Fruit fly (Drosophila melanogaster) whole organism, wandering third instar larva: ENCODE data around the gene CG12643.

Experiments
- Abd-B ChIP-seq: fragments of >200 bp; optimal IDR thresholded peaks from 2 replicates; lab custom pipeline; 2017; ENCODE audit warnings: missing biosample characterization, missing genetic modification characterization
- CG9705 ChIP-seq: fragments of 200-800 bp; sonication (Bioruptor generic); optimal IDR thresholded peaks from 2 replicates; lab custom pipeline; 2018; ENCODE audit warnings: missing biosample characterization, mild to moderate bottlenecking, missing genetic modification characterization
- Dif ChIP-seq: fragments of 200-275, 200-300 bp; sonication (Bioruptor generic); optimal IDR thresholded peaks from 2 replicates; lab custom pipeline; 2018; ENCODE audit warnings: missing biosample characterization, missing genetic modification characterization; ENCODE audit not compliant: partially characterized antibody
- GATAd ChIP-seq: sonication (Bioruptor generic); optimal IDR thresholded peaks from 2 replicates; lab custom pipeline; 2016; ENCODE audit warnings: missing biosample characterization, missing genetic modification characterization
- HLH106 ChIP-seq: fragments of 200-800 bp; optimal IDR thresholded peaks from 3 replicates; lab custom pipeline; 2019; ENCODE audit warnings: missing biosample characterization, mild to moderate bottlenecking, missing genetic modification characterization, moderate library complexity
- Hnf4 ChIP-seq: fragments of 200-800 bp; sonication (Bioruptor generic); optimal IDR thresholded peaks from 2 replicates; lab custom pipeline; 2016; ENCODE audit warnings: missing biosample characterization, mild to moderate bottlenecking, missing genetic modification characterization
- Hr78 ChIP-seq: fragments of >200 bp; optimal IDR thresholded peaks from 2 replicates; lab custom pipeline; 2017; ENCODE audit warnings: missing biosample characterization, missing genetic modification characterization
- Hr83 ChIP-seq: fragments of 200-300 bp; sonication (Bioruptor generic); optimal IDR thresholded peaks from 2 replicates; lab custom pipeline; 2016; ENCODE audit warnings: missing biosample characterization, mild to moderate bottlenecking, missing genetic modification characterization, moderate library complexity; ENCODE audit not compliant: poor library complexity, severe bottlenecking
- Jra ChIP-seq: sonication (Bioruptor generic); optimal IDR thresholded peaks from 2 replicates; lab custom pipeline; 2016; ENCODE audit warnings: missing biosample characterization, missing genetic modification characterization
- Mio ChIP-seq: sonication (Bioruptor generic); optimal IDR thresholded peaks from 2 replicates; lab custom pipeline; 2016; ENCODE audit warnings: missing biosample characterization, missing genetic modification characterization
- Myc ChIP-seq: fragments of >200 bp; optimal IDR thresholded peaks from 2 replicates; lab custom pipeline; 2017
- N ChIP-seq: fragments of >200 bp; optimal IDR thresholded peaks from 2 replicates; lab custom pipeline; 2018; ENCODE audit warnings: missing biosample characterization, missing external identifiers, missing genetic modification characterization
- OdsH ChIP-seq: fragments of 200-800 bp; sonication (Bioruptor generic); optimal IDR thresholded peaks from 2 replicates; lab custom pipeline; 2016; ENCODE audit warnings: missing biosample characterization, mild to moderate bottlenecking, missing genetic modification characterization
- Rel ChIP-seq, 2 experiments: fragments of 200-800 bp; sonication (Bioruptor generic) in 1 of 2; optimal IDR thresholded peaks; 2 replicates in 1 of 2; 3 replicates in 1 of 2; lab custom pipeline; 2016 to 2019; ENCODE audit warnings: mild to moderate bottlenecking in 2 of 2, missing biosample characterization in 2 of 2, missing genetic modification characterization in 2 of 2, moderate library complexity in 1 of 2
- br ChIP-seq: fragments of 200-800 bp; sonication (Bioruptor generic); optimal IDR thresholded peaks from 2 replicates; lab custom pipeline; 2016; ENCODE audit warnings: missing biosample characterization, missing genetic modification characterization
- brk ChIP-seq: fragments of 200-800 bp; sonication (Bioruptor generic); optimal IDR thresholded peaks from 2 replicates; lab custom pipeline; 2016; ENCODE audit warnings: missing biosample characterization, mild to moderate bottlenecking, missing genetic modification characterization
- dl ChIP-seq, 2 experiments: fragments of 175-275, 200-275 bp in 1 of 2; fragments of 200-275 bp in 1 of 2; sonication (Bioruptor generic); optimal IDR thresholded peaks; lab custom pipeline; 2018; ENCODE audit warnings: mild to moderate bottlenecking in 2 of 2, missing biosample characterization in 2 of 2, missing genetic modification characterization in 2 of 2, moderate library complexity in 2 of 2; ENCODE audit not compliant: partially characterized antibody in 2 of 2, insufficient read depth in 1 of 2
- dmrt93B ChIP-seq: fragments of 200-800 bp; sonication (Bioruptor generic); optimal IDR thresholded peaks from 2 replicates; lab custom pipeline; 2018; ENCODE audit warnings: missing biosample characterization, mild to moderate bottlenecking, missing genetic modification characterization
- ey ChIP-seq: fragments of 200-800 bp; sonication (Bioruptor generic); optimal IDR thresholded peaks from 2 replicates; lab custom pipeline; 2016; ENCODE audit warnings: missing biosample characterization, missing genetic modification characterization
- foxo ChIP-seq, 2 experiments: fragments of 200-800 bp; sonication (Bioruptor generic); optimal IDR thresholded peaks; 2 replicates in 1 of 2; 3 replicates in 1 of 2; lab custom pipeline; 2016 to 2017; ENCODE audit warnings: missing biosample characterization in 2 of 2, missing genetic modification characterization in 2 of 2
- fru ChIP-seq: fragments of 200-800 bp; sonication (Bioruptor generic); optimal IDR thresholded peaks from 3 replicates; lab custom pipeline; 2016; ENCODE audit warnings: missing biosample characterization, mild to moderate bottlenecking, missing genetic modification characterization
- h ChIP-seq: fragments of 200-800 bp; sonication (Bioruptor generic); optimal IDR thresholded peaks from 3 replicates; lab custom pipeline; 2016; ENCODE audit warnings: missing biosample characterization, mild to moderate bottlenecking, missing genetic modification characterization
- jim ChIP-seq: fragments of 175-275, 200-325 bp; sonication (Bioruptor generic); optimal IDR thresholded peaks from 2 replicates; lab custom pipeline; 2016; ENCODE audit warnings: missing biosample characterization, mild to moderate bottlenecking, missing genetic modification characterization
- lola ChIP-seq: fragments of >200 bp; optimal IDR thresholded peaks from 2 replicates; lab custom pipeline; 2017; ENCODE audit warnings: missing biosample characterization, missing genetic modification characterization
- pan ChIP-seq: fragments of >200 bp; optimal IDR thresholded peaks from 2 replicates; lab custom pipeline; 2017
- sage ChIP-seq: fragments of 200-800 bp; sonication (Bioruptor generic); optimal IDR thresholded peaks from 2 replicates; lab custom pipeline; 2016; ENCODE audit warnings: missing biosample characterization, mild to moderate bottlenecking, missing genetic modification characterization
- sv ChIP-seq: fragments of 200-800 bp; sonication (Bioruptor generic); optimal IDR thresholded peaks from 3 replicates; lab custom pipeline; 2016; ENCODE audit warnings: missing biosample characterization, missing genetic modification characterization
- usp ChIP-seq: fragments of >200 bp; optimal IDR thresholded peaks from 2 replicates; lab custom pipeline; 2017; ENCODE audit warnings: missing biosample characterization, missing genetic modification characterization

CG12643 gene

dm6 chrX:10247366-10247765 lies 17.7 kb downstream of the CG12643 start:
- TF ChIP-seq OdsH (GFP tag; lab: Kevin White, UChicago) (no peak), Hr83 (GFP tag; lab: Kevin White, UChicago) (no peak), GATAd (no peak), foxo (GFP tag; optimal IDR thresholded peaks at IDR 0.05; lab: Kevin White, UChicago) (no peak), h (GFP tag; lab: Kevin White, UChicago) (no peak), Myc (lab: Kevin White, UChicago) (no peak), Jra (GFP tag; lab: Kevin White, UChicago) (no peak), Dif (GFP tag; lab: Kevin White, UChicago) (no peak)

- TF ChIP-seq sv (GFP tag; lab: Kevin White, UChicago), result no peak
- no peak for TF ChIP-seq lola (GFP tag; lab: Kevin White, UChicago)
- no peak for TF ChIP-seq OdsH (GFP tag; lab: Kevin White, UChicago)
- TF ChIP-seq CG9705 (GFP tag; lab: Kevin White, UChicago), result no peak
- TF ChIP-seq Rel (GFP tag; optimal IDR thresholded peaks at IDR 0.05; lab: Kevin White, UChicago), result no peak
- TF ChIP-seq Rel (tag; optimal IDR thresholded peaks at IDR 0.05; lab: Kevin White, UChicago), result no peak
- no peak for TF ChIP-seq fru (GFP tag; lab: Kevin White, UChicago)
- no peak for TF ChIP-seq Abd-B (GFP tag; lab: Kevin White, UChicago)
- TF ChIP-seq Hr78 (GFP tag; lab: Kevin White, UChicago), result no peak
- no peak for TF ChIP-seq dl (GFP tag; optimal IDR thresholded peaks at IDR 0.05; lab: Kevin White, UChicago; ENCODE audit: insufficient read depth in 1 of 2, partially characterized antibody in 2 of 2)
- no peak for TF ChIP-seq N (GFP tag; lab: Kevin White, UChicago)
- no peak for TF ChIP-seq usp
- TF ChIP-seq Hnf4 (GFP tag; lab: Kevin White, UChicago), result no peak
- no peak for TF ChIP-seq brk (GFP tag; lab: Kevin White, UChicago)
- TF ChIP-seq Jra (GFP tag; lab: Kevin White, UChicago), result no peak
- TF ChIP-seq foxo (GFP tag; optimal IDR thresholded peaks at IDR 0.05; lab: Kevin White, UChicago), result no peak
- TF ChIP-seq Mio, result no peak
These were observed 20.3 kb downstream of the CG12643 start for dm6 chrX:10244763-10245162.

- TF ChIP-seq OdsH (GFP tag; lab: Kevin White, UChicago), result no peak
- no peak for TF ChIP-seq br (GFP tag; lab: Kevin White, UChicago)
- no peak for TF ChIP-seq Mio
- no peak for TF ChIP-seq lola (GFP tag; lab: Kevin White, UChicago)
- TF ChIP-seq Abd-B (GFP tag; lab: Kevin White, UChicago), result no peak
- TF ChIP-seq dl (GFP tag; optimal IDR thresholded peaks at IDR 0.05; lab: Kevin White, UChicago; ENCODE audit: insufficient read depth in 1 of 2, partially characterized antibody in 2 of 2), result no peak
- no peak for TF ChIP-seq Hnf4 (GFP tag; lab: Kevin White, UChicago)
These were observed 21.5 kb downstream of the CG12643 start for dm6 chrX:10243540-10243939.

dm6 chrX:10242883-10243282 lies 22.2 kb downstream of the CG12643 start:
- TF ChIP-seq Hnf4 (GFP tag; lab: Kevin White, UChicago) (no peak), HLH106 (tag; lab: Kevin White, UChicago) (no peak), jim (GFP tag; lab: Kevin White, UChicago) (no peak), Jra (GFP tag; lab: Kevin White, UChicago) (no peak), Rel (GFP tag; optimal IDR thresholded peaks at IDR 0.05; lab: Kevin White, UChicago) (no peak), Rel (tag; optimal IDR thresholded peaks at IDR 0.05; lab: Kevin White, UChicago) (no peak), fru (GFP tag; lab: Kevin White, UChicago) (no peak), br (GFP tag; lab: Kevin White, UChicago) (no peak), Myc (lab: Kevin White, UChicago) (no peak), N (GFP tag; lab: Kevin White, UChicago) (no peak), lola (GFP tag; lab: Kevin White, UChicago) (no peak), usp (no peak)

- TF ChIP-seq sage (GFP tag; lab: Kevin White, UChicago) (no peak), OdsH (GFP tag; lab: Kevin White, UChicago) (no peak), pan (lab: Kevin White, UChicago) (no peak), Hnf4 (GFP tag; lab: Kevin White, UChicago) (no peak), Hr78 (GFP tag; lab: Kevin White, UChicago) (no peak), ey (no peak), Myc (lab: Kevin White, UChicago) (no peak), HLH106 (tag; lab: Kevin White, UChicago) (peak; percentile 36), jim (GFP tag; lab: Kevin White, UChicago) (no peak), dmrt93B (GFP tag; lab: Kevin White, UChicago) (no peak), foxo (GFP tag; optimal IDR thresholded peaks at IDR 0.05; lab: Kevin White, UChicago) (peak in 1 of 2 experiments; percentile 6), GATAd (no peak)
These were observed 23.1 kb downstream of the CG12643 start for dm6 chrX:10241919-10242318.
